Fruit fly (Drosophila melanogaster) whole organism: ENCODE measurements around the gene FoxP.

ENCODE experiments used
- CG8478 ChIP-seq: fragments of >200 bp; optimal IDR thresholded peaks from 2 replicates; lab custom pipeline; 2018; ENCODE audit warnings: inconsistent platforms
- Dll ChIP-seq: fragments of >200 bp; optimal IDR thresholded peaks from 2 replicates; lab custom pipeline; 2017
- EcR ChIP-seq, 2 experiments: fragments of >200 bp; optimal IDR thresholded peaks; 2 replicates each; lab custom pipeline; 2017; ENCODE audit warnings: missing biosample characterization in 2 of 2, missing genetic modification characterization in 2 of 2, missing genetic modification reagents in 2 of 2
- pan ChIP-seq: fragments of >200 bp; optimal IDR thresholded peaks from 2 replicates; lab custom pipeline; 2017
- psq ChIP-seq: fragments of >200 bp; optimal IDR thresholded peaks from 2 replicates; lab custom pipeline; 2017
- usp ChIP-seq: fragments of >200 bp; optimal IDR thresholded peaks from 2 replicates; lab custom pipeline; 2017; ENCODE audit warnings: missing biosample characterization, missing genetic modification characterization, mixed read lengths

FoxP gene

dm6 chr3R:9759360-9760191, 28.9 kb upstream of the FoxP start, which contains the start of gene Mpi:
Gene Mpi (plus strand): TSS chr3R:9759622.
- no peak for TF ChIP-seq pan (lab: Kevin White, UChicago)
- TF ChIP-seq CG8478, result no peak
- TF ChIP-seq usp (GFP tag; lab: Kevin White, UChicago), result no peak
- no peak for TF ChIP-seq EcR (GFP tag; optimal IDR thresholded peaks at IDR 0.05; lab: Kevin White, UChicago)
- no peak for TF ChIP-seq psq (lab: Kevin White, UChicago)
- no peak for TF ChIP-seq Dll

dm6 chr3R:9756187-9756586, 25.5 kb upstream of the FoxP start, which contains the start of the genes Alg12 and Rpt3R:
Gene Alg12 (plus strand): TSS chr3R:9756491.
Gene Rpt3R (minus strand): TSS chr3R:9756510.
- no peak for TF ChIP-seq psq (lab: Kevin White, UChicago)
- no peak for TF ChIP-seq Dll
- TF ChIP-seq CG8478, result no peak
- no peak for TF ChIP-seq EcR (GFP tag; optimal IDR thresholded peaks at IDR 0.05; lab: Kevin White, UChicago)
- no peak for TF ChIP-seq pan (lab: Kevin White, UChicago)
- no peak for TF ChIP-seq usp (GFP tag; lab: Kevin White, UChicago)

- TF ChIP-seq Dll, result no peak
- no peak for TF ChIP-seq CG8478
- no peak for TF ChIP-seq pan (lab: Kevin White, UChicago)
- TF ChIP-seq EcR (GFP tag; optimal IDR thresholded peaks at IDR 0.05; lab: Kevin White, UChicago), result no peak
- TF ChIP-seq psq (lab: Kevin White, UChicago), result no peak
Measured at dm6 chr3R:9754487-9754886, 23.8 kb upstream of the FoxP start, which contains the start of gene Tti1. Gene Tti1 (minus strand): TSS chr3R:9754686.

- TF ChIP-seq pan (lab: Kevin White, UChicago), result no peak
- no peak for TF ChIP-seq usp (GFP tag; lab: Kevin White, UChicago)
- TF ChIP-seq EcR (GFP tag; optimal IDR thresholded peaks at IDR 0.05; lab: Kevin White, UChicago), result no peak
- TF ChIP-seq Dll, result no peak
- TF ChIP-seq psq (lab: Kevin White, UChicago), result no peak
- TF ChIP-seq CG8478, result no peak
Measured at dm6 chr3R:9747900-9748663, 17.4 kb upstream of the FoxP start.

- TF ChIP-seq pan (lab: Kevin White, UChicago) (no peak), CG8478 (no peak), psq (lab: Kevin White, UChicago) (no peak), EcR (GFP tag; optimal IDR thresholded peaks at IDR 0.05; lab: Kevin White, UChicago) (no peak), usp (GFP tag; lab: Kevin White, UChicago) (no peak), Dll (no peak)
Measured at dm6 chr3R:9747875-9747899, 17.0 kb upstream of the FoxP start, which contains the start of gene PpD3. Gene PpD3 (plus strand): TSS chr3R:9747875.

dm6 chr3R:9747272-9747874, 16.7 kb upstream of the FoxP start, which contains the start of gene CG12948:
Gene CG12948 (minus strand): TSS chr3R:9747744.
- TF ChIP-seq EcR (GFP tag; optimal IDR thresholded peaks at IDR 0.05; lab: Kevin White, UChicago), result peak in 1 of 2 experiments; percentile 4
- no peak for TF ChIP-seq CG8478

- TF ChIP-seq psq (lab: Kevin White, UChicago) (no peak), Dll (no peak), pan (lab: Kevin White, UChicago) (no peak), CG8478 (no peak), usp (GFP tag; lab: Kevin White, UChicago) (no peak), EcR (GFP tag; optimal IDR thresholded peaks at IDR 0.05; lab: Kevin White, UChicago) (no peak)
Measured at dm6 chr3R:9746267-9746666, 15.6 kb upstream of the FoxP start, which contains the start of gene CG34409. Gene CG34409 (minus strand): TSS chr3R:9746367.

- TF ChIP-seq EcR (GFP tag; optimal IDR thresholded peaks at IDR 0.05; lab: Kevin White, UChicago), result no peak
- TF ChIP-seq pan (lab: Kevin White, UChicago), result no peak
- no peak for TF ChIP-seq Dll
- no peak for TF ChIP-seq psq (lab: Kevin White, UChicago)
- no peak for TF ChIP-seq CG8478
- no peak for TF ChIP-seq usp (GFP tag; lab: Kevin White, UChicago)
Measured at dm6 chr3R:9745442-9745841, 14.8 kb upstream of the FoxP start.

- TF ChIP-seq CG8478 (no peak), Dll (no peak), psq (lab: Kevin White, UChicago) (no peak), pan (lab: Kevin White, UChicago) (no peak)
Measured at dm6 chr3R:9743995-9744394, 13.3 kb upstream of the FoxP start.

- TF ChIP-seq psq (lab: Kevin White, UChicago) (no peak), usp (GFP tag; lab: Kevin White, UChicago) (no peak), CG8478 (no peak), EcR (GFP tag; optimal IDR thresholded peaks at IDR 0.05; lab: Kevin White, UChicago) (no peak), pan (lab: Kevin White, UChicago) (no peak), Dll (no peak)
Measured at dm6 chr3R:9743217-9743616, 12.5 kb upstream of the FoxP start, which contains the start of gene CG31415. Gene CG31415 (plus strand): TSS chr3R:9743517.

dm6 chr3R:9740713-9741112, 10.0 kb upstream of the FoxP start, which contains the start of gene Pnn:
Gene Pnn (plus strand): TSS chr3R:9740899.
- no peak for TF ChIP-seq EcR (GFP tag; optimal IDR thresholded peaks at IDR 0.05; lab: Kevin White, UChicago)
- TF ChIP-seq CG8478, result no peak
- TF ChIP-seq psq (lab: Kevin White, UChicago), result no peak
- TF ChIP-seq usp (GFP tag; lab: Kevin White, UChicago), result no peak
- TF ChIP-seq Dll, result no peak
- no peak for TF ChIP-seq pan (lab: Kevin White, UChicago)

dm6 chr3R:9739793-9740192, 9.1 kb upstream of the FoxP start, which contains the start of gene side-VII:
Gene side-VII (minus strand): TSS chr3R:9739979.
- TF ChIP-seq pan (lab: Kevin White, UChicago) (no peak), CG8478 (no peak), psq (lab: Kevin White, UChicago) (no peak), EcR (GFP tag; optimal IDR thresholded peaks at IDR 0.05; lab: Kevin White, UChicago) (no peak)
